Worm (Caenorhabditis elegans): ENCODE measurements around the gene B0285.3.

DNA sequence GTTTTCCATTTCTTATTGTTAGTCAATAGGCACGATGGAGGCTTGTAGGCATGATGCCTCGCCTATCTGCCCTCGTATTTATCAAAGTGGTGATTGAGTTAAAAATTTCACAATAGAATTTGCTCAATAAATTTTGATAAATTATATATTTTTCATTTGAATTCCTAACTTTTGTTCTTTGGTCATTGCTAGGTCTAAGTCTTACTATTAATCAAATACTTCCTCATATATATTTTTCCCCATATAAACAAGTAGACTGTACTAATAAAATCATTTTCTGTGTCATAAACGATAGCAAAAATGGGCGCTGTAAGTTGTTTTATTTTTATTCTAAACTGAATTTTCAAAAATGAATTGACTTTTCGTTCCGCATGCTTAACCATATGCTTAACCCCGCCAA is 41.4 kb upstream of the B0285.3 start, which contains the start of gene pals-28:
- TF ChIP-seq nhr-237 (tag; optimal IDR thresholded peaks at IDR 0.05) (no peak), jun-1 (tag; optimal IDR thresholded peaks at IDR 0.05) (no peak), mep-1 (tag; optimal IDR thresholded peaks at IDR 0.05) (no peak), aly-2 (tag; optimal IDR thresholded peaks at IDR 0.05) (no peak), xbp-1 (tag; optimal IDR thresholded peaks at IDR 0.05) (no peak), unc-62 (GFP tag; optimal IDR thresholded peaks at IDR 0.05) (no peak), sox-4 (tag; optimal IDR thresholded peaks at IDR 0.05) (no peak)

All from whole organism, L1 larva.